Worm (Caenorhabditis elegans) whole organism, late embryonic: ENCODE measurements around the gene C16A11.2.

Source experiments
- C38D4.7 ChIP-seq: fragments of 200-800 bp; sonication (Bioruptor generic); optimal IDR thresholded peaks from 2 replicates; lab custom pipeline; 2018; ENCODE audit warnings: mild to moderate bottlenecking, missing genetic modification characterization, moderate library complexity, missing compliant biosample characterization
- F13H6.1 ChIP-seq: sonication (generic microtip); optimal IDR thresholded peaks from 2 replicates; lab custom pipeline; 2016; ENCODE audit warnings: missing genetic modification characterization, missing compliant biosample characterization
- T23F11.4 ChIP-seq: fragments of 200-800 bp; sonication (Bioruptor generic); optimal IDR thresholded peaks from 2 replicates; lab custom pipeline; 2018; ENCODE audit warnings: mild to moderate bottlenecking, missing genetic modification characterization, missing compliant biosample characterization
- Y22D7AL.16 ChIP-seq: sonication (generic microtip); optimal IDR thresholded peaks from 2 replicates; lab custom pipeline; 2016; ENCODE audit warnings: missing genetic modification characterization, missing compliant biosample characterization
- ama-1 ChIP-seq: fragments of 150-350 bp; optimal IDR thresholded peaks from 2 replicates; lab custom pipeline; 2014
- ceh-14 ChIP-seq: sonication (generic microtip); optimal IDR thresholded peaks from 2 replicates; lab custom pipeline; 2016; ENCODE audit warnings: missing genotype, missing genetic modification characterization, missing compliant biosample characterization
- ceh-18 ChIP-seq: sonication (generic microtip); optimal IDR thresholded peaks from 2 replicates; lab custom pipeline; 2016; ENCODE audit warnings: missing genetic modification characterization, missing compliant biosample characterization
- ceh-19 ChIP-seq: fragments of 200-800 bp; sonication (Bioruptor generic); optimal IDR thresholded peaks from 2 replicates; lab custom pipeline; 2018; ENCODE audit warnings: mild to moderate bottlenecking, missing genetic modification characterization, missing compliant biosample characterization
- ceh-2 ChIP-seq: sonication (generic microtip); optimal IDR thresholded peaks from 2 replicates; lab custom pipeline; 2016; ENCODE audit warnings: missing genotype, missing genetic modification characterization, missing compliant biosample characterization
- ceh-22 ChIP-seq: sonication (generic microtip); optimal IDR thresholded peaks from 2 replicates; lab custom pipeline; 2017; ENCODE audit warnings: missing biosample characterization, missing genetic modification characterization
- ceh-24 ChIP-seq: sonication (generic microtip); optimal IDR thresholded peaks from 2 replicates; lab custom pipeline; 2016; ENCODE audit warnings: mild to moderate bottlenecking, missing genetic modification characterization, missing compliant biosample characterization
- ceh-31 ChIP-seq: sonication (generic microtip); optimal IDR thresholded peaks from 2 replicates; lab custom pipeline; 2016; ENCODE audit warnings: missing genetic modification characterization, missing compliant biosample characterization
- ceh-34 ChIP-seq: sonication (generic microtip); optimal IDR thresholded peaks from 2 replicates; lab custom pipeline; 2016; ENCODE audit warnings: mild to moderate bottlenecking, missing genetic modification characterization, missing compliant biosample characterization
- ceh-45 ChIP-seq: fragments of 200-800 bp; sonication (Bioruptor generic); IDR thresholded peaks from 2 replicates; pipeline ENCODE4 v1.3.6; 2022; ENCODE audit warnings: missing genetic modification reagents, missing genetic modification characterization, missing compliant biosample characterization
- ceh-48 ChIP-seq: sonication (generic microtip); optimal IDR thresholded peaks from 2 replicates; lab custom pipeline; 2016; ENCODE audit warnings: missing genetic modification characterization, inconsistent platforms, missing compliant biosample characterization
- ceh-6 ChIP-seq: fragments of 200-800 bp; sonication (Bioruptor generic); optimal IDR thresholded peaks from 2 replicates; lab custom pipeline; 2018; ENCODE audit warnings: mild to moderate bottlenecking, missing genetic modification characterization, missing compliant biosample characterization
- ceh-9 ChIP-seq: sonication (generic microtip); optimal IDR thresholded peaks from 2 replicates; lab custom pipeline; 2016; ENCODE audit warnings: mild to moderate bottlenecking, missing genetic modification characterization, inconsistent platforms, missing compliant biosample characterization
- che-1 ChIP-seq: sonication (generic microtip); optimal IDR thresholded peaks from 2 replicates; lab custom pipeline; 2016; ENCODE audit warnings: mild to moderate bottlenecking, missing genetic modification characterization, missing compliant biosample characterization
- dmd-4 ChIP-seq: sonication (generic microtip); optimal IDR thresholded peaks from 2 replicates; lab custom pipeline; 2016; ENCODE audit warnings: borderline replicate concordance, missing genetic modification characterization, missing compliant biosample characterization
- dve-1 ChIP-seq: sonication (generic microtip); optimal IDR thresholded peaks from 2 replicates; lab custom pipeline; 2017; ENCODE audit warnings: antibody characterized with exemption, mild to moderate bottlenecking, missing genetic modification characterization, missing compliant biosample characterization
- elt-4 ChIP-seq: sonication (generic microtip); optimal IDR thresholded peaks from 2 replicates; lab custom pipeline; 2016; ENCODE audit warnings: missing genetic modification characterization, missing compliant biosample characterization
- ets-4 ChIP-seq: sonication (generic microtip); optimal IDR thresholded peaks from 2 replicates; lab custom pipeline; 2016; ENCODE audit warnings: missing genetic modification characterization, missing compliant biosample characterization
- eyg-1 ChIP-seq: sonication (generic microtip); optimal IDR thresholded peaks from 2 replicates; lab custom pipeline; 2016; ENCODE audit warnings: missing genotype, missing genetic modification characterization, missing compliant biosample characterization
- fax-1 ChIP-seq: sonication (generic microtip); optimal IDR thresholded peaks from 2 replicates; lab custom pipeline; 2016; ENCODE audit warnings: missing genotype, missing genetic modification characterization, missing compliant biosample characterization
- fkh-10 ChIP-seq: fragments of 150-350 bp; optimal IDR thresholded peaks from 2 replicates; lab custom pipeline; 2014; ENCODE audit warnings: missing biosample characterization, missing genetic modification reagents, missing genetic modification characterization
- gmeb-2 ChIP-seq: sonication (generic microtip); optimal IDR thresholded peaks from 2 replicates; lab custom pipeline; 2016; ENCODE audit warnings: missing genetic modification characterization, inconsistent platforms, missing compliant biosample characterization
- hlh-13 ChIP-seq: fragments of 200-800 bp; sonication (Bioruptor generic); optimal IDR thresholded peaks from 2 replicates; lab custom pipeline; 2018; ENCODE audit warnings: mild to moderate bottlenecking, missing genetic modification characterization, missing compliant biosample characterization
- hlh-15 ChIP-seq: sonication (generic microtip); optimal IDR thresholded peaks from 2 replicates; lab custom pipeline; 2016; ENCODE audit warnings: missing genetic modification characterization, missing compliant biosample characterization
- hlh-30 ChIP-seq: sonication (generic microtip); optimal IDR thresholded peaks from 2 replicates; lab custom pipeline; 2017; ENCODE audit warnings: antibody characterized with exemption, missing genetic modification characterization, missing compliant biosample characterization; ENCODE audit not compliant: insufficient read depth
- hlh-6 ChIP-seq: sonication (generic microtip); optimal IDR thresholded peaks from 2 replicates; lab custom pipeline; 2016; ENCODE audit warnings: missing genotype, missing genetic modification characterization, missing compliant biosample characterization
- hlh-8 ChIP-seq: sonication (generic microtip); optimal IDR thresholded peaks from 2 replicates; lab custom pipeline; 2016; ENCODE audit warnings: missing genotype, missing genetic modification characterization, missing compliant biosample characterization
- lim-6 ChIP-seq: sonication (generic microtip); optimal IDR thresholded peaks from 2 replicates; lab custom pipeline; 2016; ENCODE audit warnings: missing genetic modification characterization, missing compliant biosample characterization
- lin-11 ChIP-seq: fragments of 200-800 bp; sonication (Bioruptor generic); optimal IDR thresholded peaks from 2 replicates; lab custom pipeline; 2018; ENCODE audit warnings: mild to moderate bottlenecking, missing genetic modification characterization, missing compliant biosample characterization
- mec-3 ChIP-seq: sonication (generic microtip); optimal IDR thresholded peaks from 2 replicates; lab custom pipeline; 2016; ENCODE audit warnings: borderline replicate concordance, missing genetic modification characterization, missing compliant biosample characterization
- nfya-1 ChIP-seq: sonication (generic microtip); optimal IDR thresholded peaks from 2 replicates; lab custom pipeline; 2017; ENCODE audit warnings: missing genetic modification characterization, mild to moderate bottlenecking, missing compliant biosample characterization, antibody characterized with exemption, moderate library complexity
- nhr-11 ChIP-seq: fragments of 150-350 bp; optimal IDR thresholded peaks from 2 replicates; lab custom pipeline; 2014; ENCODE audit warnings: missing biosample characterization, missing genetic modification characterization
- nhr-232 ChIP-seq: sonication (generic microtip); optimal IDR thresholded peaks from 2 replicates; lab custom pipeline; 2016; ENCODE audit warnings: missing genetic modification characterization, missing compliant biosample characterization
- npax-4 ChIP-seq: sonication (generic microtip); optimal IDR thresholded peaks from 2 replicates; lab custom pipeline; 2016; ENCODE audit warnings: missing genetic modification characterization, missing compliant biosample characterization
- odd-2 ChIP-seq: sonication (generic microtip); optimal IDR thresholded peaks from 2 replicates; lab custom pipeline; 2017; ENCODE audit warnings: antibody characterized with exemption, mild to moderate bottlenecking, missing genetic modification characterization, missing compliant biosample characterization
- pag-3 ChIP-seq: sonication (generic microtip); optimal IDR thresholded peaks from 2 replicates; lab custom pipeline; 2016; ENCODE audit warnings: missing compliant biosample characterization, missing genetic modification characterization, borderline replicate concordance
- pat-9 ChIP-seq: fragments of 200-800 bp; sonication (Bioruptor generic); optimal IDR thresholded peaks from 2 replicates; lab custom pipeline; 2018; ENCODE audit warnings: mild to moderate bottlenecking, missing genetic modification characterization, moderate library complexity, missing compliant biosample characterization
- pros-1 ChIP-seq: fragments of 150-350 bp; optimal IDR thresholded peaks from 2 replicates; lab custom pipeline; 2014; ENCODE audit warnings: missing biosample characterization, missing genetic modification reagents, missing genetic modification characterization
- ref-2 ChIP-seq: sonication (generic microtip); optimal IDR thresholded peaks from 2 replicates; lab custom pipeline; 2016; ENCODE audit warnings: missing genetic modification characterization, missing compliant biosample characterization
- sdc-2 ChIP-seq: sonication (generic microtip); optimal IDR thresholded peaks from 2 replicates; lab custom pipeline; 2016; ENCODE audit warnings: missing genotype, missing genetic modification characterization, missing compliant biosample characterization
- sox-2 ChIP-seq: fragments of 200-800 bp; sonication (Bioruptor generic); IDR thresholded peaks from 2 replicates; pipeline ENCODE4 v1.3.6; 2022; ENCODE audit warnings: missing genetic modification reagents, missing genetic modification characterization, missing compliant biosample characterization
- tbx-2 ChIP-seq: sonication (generic microtip); optimal IDR thresholded peaks from 2 replicates; lab custom pipeline; 2016; ENCODE audit warnings: missing genetic modification characterization, missing compliant biosample characterization
- tbx-7 ChIP-seq: sonication (generic microtip); optimal IDR thresholded peaks from 2 replicates; lab custom pipeline; 2016; ENCODE audit warnings: missing genotype, missing genetic modification characterization, missing compliant biosample characterization
- unc-42 ChIP-seq: sonication (generic microtip); optimal IDR thresholded peaks from 2 replicates; lab custom pipeline; 2016; ENCODE audit warnings: missing genotype, missing genetic modification characterization, missing compliant biosample characterization
- unc-55 ChIP-seq: sonication (generic microtip); optimal IDR thresholded peaks from 2 replicates; lab custom pipeline; 2017; ENCODE audit warnings: missing biosample characterization, missing genetic modification reagents, missing genetic modification characterization
- unc-86 ChIP-seq: sonication (generic microtip); optimal IDR thresholded peaks from 2 replicates; lab custom pipeline; 2016; ENCODE audit warnings: missing genetic modification characterization, missing compliant biosample characterization
- zip-5 ChIP-seq: sonication (generic microtip); optimal IDR thresholded peaks from 2 replicates; lab custom pipeline; 2016; ENCODE audit warnings: missing genetic modification characterization, missing compliant biosample characterization
- ztf-16 ChIP-seq: sonication (generic microtip); optimal IDR thresholded peaks from 2 replicates; lab custom pipeline; 2017; ENCODE audit warnings: missing genetic modification characterization, missing compliant biosample characterization

The C16A11.2 gene

ce11 chrII:4237701-4238214, at the start of gene C16A11.2, which contains the start of gene fbxc-44:
Gene C16A11.2 (plus strand): TSS chrII:4238203.
Gene fbxc-44 (minus strand): TSS chrII:4237751.
- TF ChIP-seq fkh-10 (no peak), hlh-8 (tag; lab: Kevin White, UChicago) (peak; percentile 67), lin-11 (tag; lab: Kevin White, UChicago) (peak; percentile 54), sox-2 (GFP tag; lab: Robert Waterston, UW) (no peak), dve-1 (tag; lab: Kevin White, UChicago) (no peak), ceh-18 (tag; lab: Kevin White, UChicago) (peak; percentile 5), nfya-1 (tag; lab: Kevin White, UChicago) (peak; percentile 66), ceh-34 (tag; lab: Kevin White, UChicago) (peak; percentile 66), odd-2 (tag; lab: Kevin White, UChicago) (peak; percentile 69), ceh-9 (tag; lab: Kevin White, UChicago) (no peak), ceh-24 (tag; lab: Kevin White, UChicago) (peak; percentile 37), ceh-2 (tag; lab: Kevin White, UChicago) (peak; percentile 59), hlh-6 (tag; lab: Kevin White, UChicago) (no peak), ceh-22 (no peak), npax-4 (tag; lab: Kevin White, UChicago) (peak; percentile 37), ztf-16 (peak; percentile 62), pat-9 (tag; lab: Kevin White, UChicago) (peak; percentile 54), hlh-13 (GFP tag; lab: Kevin White, UChicago) (no peak), ceh-6 (GFP tag; lab: Kevin White, UChicago) (peak; percentile 53), che-1 (peak; percentile 77), ceh-19 (GFP tag; lab: Kevin White, UChicago) (peak; percentile 63), T23F11.4 (peak; percentile 23), tbx-2 (peak; percentile 79), unc-55 (GFP tag; lab: Kevin White, UChicago) (no peak), unc-86 (tag; lab: Kevin White, UChicago) (peak; percentile 41), mec-3 (no peak), eyg-1 (tag; lab: Kevin White, UChicago) (peak; percentile 48), hlh-30 (no peak), elt-4 (no peak), sdc-2 (no peak), ama-1 (lab: Kevin White, UChicago) (no peak), ets-4 (no peak), ceh-14 (tag; lab: Kevin White, UChicago) (peak; percentile 75), zip-5 (tag; lab: Kevin White, UChicago) (peak; percentile 62), C38D4.7 (GFP tag; lab: Kevin White, UChicago) (peak; percentile 57), pros-1 (tag; lab: Kevin White, UChicago) (no peak), dmd-4 (peak; percentile 42), hlh-15 (tag; lab: Kevin White, UChicago) (peak; percentile 35), lim-6 (tag; lab: Kevin White, UChicago) (peak; percentile 17), tbx-7 (tag; lab: Kevin White, UChicago) (peak; percentile 28), unc-42 (tag; lab: Kevin White, UChicago) (peak; percentile 38), ceh-31 (peak; percentile 73), ceh-45 (GFP tag; lab: Robert Waterston, UW) (peak; percentile 58; the same call in 1 of the 2 replicates), fax-1 (tag; lab: Kevin White, UChicago) (peak; percentile 71), nhr-11 (tag; lab: Kevin White, UChicago) (no peak), ceh-48 (tag; lab: Kevin White, UChicago) (peak; percentile 51), gmeb-2 (tag; lab: Kevin White, UChicago) (peak; percentile 76), nhr-232 (tag; lab: Kevin White, UChicago) (peak; percentile 52), Y22D7AL.16 (tag; lab: Kevin White, UChicago) (peak; percentile 57), pag-3 (tag; lab: Kevin White, UChicago) (no peak), F13H6.1 (tag; lab: Kevin White, UChicago) (peak; percentile 43), ref-2 (no peak)
